Worm (Caenorhabditis elegans) whole organism, L4 larva: ENCODE measurements around the gene F37C12.14.

Experiments
- T20F7.1 ChIP-seq: fragments of 200-800 bp; sonication (Bioruptor generic); optimal IDR thresholded peaks from 2 replicates; lab custom pipeline; 2018; ENCODE audit warnings: mild to moderate bottlenecking, missing genetic modification characterization, missing compliant biosample characterization
- Y5F2A.4 ChIP-seq: fragments of 200-800 bp; sonication (Bioruptor generic); optimal IDR thresholded peaks from 2 replicates; lab custom pipeline; 2018; ENCODE audit warnings: mild to moderate bottlenecking, missing genetic modification characterization, missing compliant biosample characterization
- aha-1 ChIP-seq: fragments of 150-350 bp; peaks from one replicate; lab custom pipeline; 2014; ENCODE audit warnings: missing biosample characterization, missing genetic modification characterization
- ama-1 ChIP-seq: fragments of 150-350 bp; optimal IDR thresholded peaks from 2 replicates; lab custom pipeline; 2014; ENCODE audit warnings: inconsistent platforms, mixed read lengths
- ceh-20 ChIP-seq: fragments of 200-800 bp; sonication (Bioruptor generic); IDR thresholded peaks from 2 replicates; pipeline ENCODE4 v1.3.6; 2022; ENCODE audit warnings: missing genetic modification reagents, missing genetic modification characterization, missing compliant biosample characterization
- daf-16 ChIP-seq, 3 experiments: sonication (generic microtip); optimal IDR thresholded peaks; 2 replicates each; lab custom pipeline; 2016 to 2017; ENCODE audit warnings: missing genetic modification characterization in 3 of 3, missing genetic modification reagents in 3 of 3, mild to moderate bottlenecking in 2 of 3, missing compliant biosample characterization in 2 of 3, missing biosample characterization in 1 of 3, moderate library complexity in 1 of 3
- daf-19 ChIP-seq: fragments of 200-800 bp; sonication (Bioruptor generic); conservative IDR thresholded peaks from 2 replicates; pipeline ENCODE4 v1.3.6; 2022; ENCODE audit warnings: missing genetic modification characterization, missing compliant biosample characterization
- dmd-9 ChIP-seq: fragments of 200-800 bp; sonication (Bioruptor generic); IDR thresholded peaks from 2 replicates; pipeline ENCODE4 v1.3.6; 2022; ENCODE audit warnings: missing genetic modification reagents, missing genetic modification characterization, missing compliant biosample characterization
- dpl-1 ChIP-seq: fragments of 150-350 bp; optimal IDR thresholded peaks from 2 replicates; lab custom pipeline; 2014; ENCODE audit warnings: missing biosample characterization, missing genetic modification reagents, missing genetic modification characterization
- dve-1 ChIP-seq: sonication (generic microtip); optimal IDR thresholded peaks from 2 replicates; lab custom pipeline; 2017; ENCODE audit warnings: antibody characterized with exemption, mild to moderate bottlenecking, missing genetic modification characterization, missing compliant biosample characterization; ENCODE audit not compliant: insufficient read depth
- egl-27 ChIP-seq: sonication (generic microtip); optimal IDR thresholded peaks from 3 replicates; lab custom pipeline; 2017; ENCODE audit warnings: missing biosample characterization, missing genetic modification reagents, missing genetic modification characterization
- fkh-10 ChIP-seq: fragments of 150-350 bp; optimal IDR thresholded peaks from 2 replicates; lab custom pipeline; 2014; ENCODE audit warnings: missing biosample characterization, missing genetic modification reagents, missing genetic modification characterization
- hif-1 ChIP-seq, 2 experiments: sonication (generic microtip); optimal IDR thresholded peaks; 2 replicates each; lab custom pipeline; 2016 to 2017; ENCODE audit warnings: missing compliant biosample characterization in 2 of 2, missing genetic modification characterization in 2 of 2, missing genetic modification reagents in 2 of 2, missing genotype in 2 of 2, mild to moderate bottlenecking in 1 of 2
- hlh-30 ChIP-seq: sonication (generic microtip); optimal IDR thresholded peaks from 2 replicates; lab custom pipeline; 2017; ENCODE audit warnings: antibody characterized with exemption, mild to moderate bottlenecking, missing genetic modification characterization, missing compliant biosample characterization; ENCODE audit not compliant: insufficient read depth
- lin-1 ChIP-seq: fragments of 200-800 bp; sonication (Bioruptor generic); IDR thresholded peaks from 2 replicates; pipeline ENCODE4 v1.3.6; 2022; ENCODE audit warnings: missing genetic modification reagents, missing genetic modification characterization, missing compliant biosample characterization
- lin-13 ChIP-seq: fragments of 150-350 bp; optimal IDR thresholded peaks from 2 replicates; lab custom pipeline; 2014; ENCODE audit warnings: missing biosample characterization, missing genetic modification reagents, missing genetic modification characterization
- lin-29 ChIP-seq: fragments of 200-800 bp; sonication (Bioruptor generic); IDR thresholded peaks from 2 replicates; pipeline ENCODE4 v1.3.6; 2022; ENCODE audit warnings: missing genetic modification reagents, missing genetic modification characterization, missing compliant biosample characterization
- lin-38 ChIP-seq: fragments of 200-800 bp; sonication (Bioruptor generic); IDR thresholded peaks from 2 replicates; pipeline ENCODE4 v1.3.6; 2022; ENCODE audit warnings: missing genetic modification reagents, missing genetic modification characterization, missing compliant biosample characterization
- lin-39 ChIP-seq: fragments of 150-350 bp; optimal IDR thresholded peaks from 2 replicates; lab custom pipeline; 2014; ENCODE audit warnings: missing biosample characterization, missing genetic modification reagents, missing genetic modification characterization
- lir-3 ChIP-seq: sonication (generic microtip); optimal IDR thresholded peaks from 2 replicates; lab custom pipeline; 2016; ENCODE audit warnings: mild to moderate bottlenecking, missing genetic modification characterization, missing compliant biosample characterization
- lsy-2 ChIP-seq, 2 experiments: fragments of 150-350 bp in 1 of 2; sonication (generic microtip) in 1 of 2; optimal IDR thresholded peaks; 2 replicates each; lab custom pipeline; 2014 to 2017; ENCODE audit warnings: missing biosample characterization in 2 of 2, missing genetic modification characterization in 2 of 2
- madf-5 ChIP-seq, 2 experiments: fragments of 200-800 bp; sonication (Bioruptor generic); IDR thresholded peaks; 2 replicates each; pipeline ENCODE4 v1.3.6; 2022; ENCODE audit warnings: missing compliant biosample characterization in 2 of 2, missing genetic modification characterization in 2 of 2
- mdl-1 ChIP-seq, 2 experiments: fragments of 150-350 bp in 1 of 2; sonication (generic microtip) in 1 of 2; optimal IDR thresholded peaks; 2 replicates each; lab custom pipeline; 2014 to 2017; ENCODE audit warnings: missing biosample characterization in 2 of 2, missing genetic modification characterization in 2 of 2
- mep-1 ChIP-seq: fragments of 150-350 bp; sonication (generic microtip); optimal IDR thresholded peaks from 3 replicates; lab custom pipeline; 2014; ENCODE audit warnings: missing biosample characterization, missing genetic modification characterization
- mes-2 ChIP-seq: sonication (generic microtip); optimal IDR thresholded peaks from 2 replicates; lab custom pipeline; 2016; ENCODE audit warnings: missing genotype, mild to moderate bottlenecking, missing genetic modification characterization, missing compliant biosample characterization; ENCODE audit not compliant: poor library complexity, severe bottlenecking
- nhr-11 ChIP-seq: fragments of 150-350 bp; optimal IDR thresholded peaks from 2 replicates; lab custom pipeline; 2014; ENCODE audit warnings: missing biosample characterization, missing genetic modification characterization
- nhr-237 ChIP-seq: sonication (generic microtip); optimal IDR thresholded peaks from 2 replicates; lab custom pipeline; 2017; ENCODE audit warnings: missing biosample characterization, missing genetic modification characterization
- nhr-28 ChIP-seq: fragments of 150-350 bp; optimal IDR thresholded peaks from 2 replicates; lab custom pipeline; 2014; ENCODE audit warnings: missing biosample characterization, missing genetic modification characterization
- nhr-6 ChIP-seq: fragments of 150-350 bp; optimal IDR thresholded peaks from 2 replicates; lab custom pipeline; 2014; ENCODE audit warnings: missing biosample characterization, missing genetic modification characterization
- nhr-77 ChIP-seq: fragments of 150-350 bp; optimal IDR thresholded peaks from 2 replicates; lab custom pipeline; 2014; ENCODE audit warnings: missing biosample characterization, missing genetic modification characterization
- pha-4 ChIP-seq, 2 experiments: fragments of 150-350 bp in 1 of 2; fragments of 200-800 bp in 1 of 2; sonication (Bioruptor generic) in 1 of 2; IDR thresholded peaks in 1 of 2; optimal IDR thresholded peaks in 1 of 2; 2 replicates each; pipeline versions ENCODE4 v1.3.6 to Lab custom; 2014 to 2022; ENCODE audit warnings: missing genetic modification characterization in 2 of 2, missing genetic modification reagents in 2 of 2, missing biosample characterization in 1 of 2, missing compliant biosample characterization in 1 of 2
- pqm-1 ChIP-seq: sonication (generic microtip); optimal IDR thresholded peaks from 2 replicates; lab custom pipeline; 2017; ENCODE audit warnings: missing biosample characterization, missing genetic modification characterization
- set-16 ChIP-seq: fragments of 200-800 bp; sonication (Bioruptor generic); IDR thresholded peaks from 2 replicates; pipeline ENCODE4 v1.3.6; 2022; ENCODE audit warnings: missing genetic modification reagents, missing genetic modification characterization, missing compliant biosample characterization
- unc-130 ChIP-seq: sonication (generic microtip); optimal IDR thresholded peaks from 2 replicates; lab custom pipeline; 2016; ENCODE audit warnings: missing genetic modification reagents, missing genetic modification characterization, missing compliant biosample characterization
- unc-39 ChIP-seq: sonication (generic microtip); optimal IDR thresholded peaks from 2 replicates; lab custom pipeline; 2017; ENCODE audit warnings: missing biosample characterization, missing genetic modification characterization
- vab-7 ChIP-seq: fragments of 200-800 bp; sonication (Bioruptor generic); IDR thresholded peaks from 2 replicates; pipeline ENCODE4 v1.3.6; 2022; ENCODE audit warnings: missing genetic modification reagents, missing genetic modification characterization, missing compliant biosample characterization
- zfp-2 ChIP-seq: sonication (generic microtip); optimal IDR thresholded peaks from 2 replicates; lab custom pipeline; 2016; ENCODE audit warnings: mild to moderate bottlenecking, missing genetic modification characterization, missing compliant biosample characterization
- zfp-3 ChIP-seq: fragments of 200-800 bp; sonication (Bioruptor generic); conservative IDR thresholded peaks from 2 replicates; pipeline ENCODE4 v1.3.6; 2022; ENCODE audit warnings: missing genetic modification reagents, missing genetic modification characterization, missing compliant biosample characterization
- ztf-7 ChIP-seq: fragments of 150-350 bp; optimal IDR thresholded peaks from 2 replicates; lab custom pipeline; 2014; ENCODE audit warnings: missing biosample characterization, missing genetic modification characterization

The F37C12.14 gene

DNA sequence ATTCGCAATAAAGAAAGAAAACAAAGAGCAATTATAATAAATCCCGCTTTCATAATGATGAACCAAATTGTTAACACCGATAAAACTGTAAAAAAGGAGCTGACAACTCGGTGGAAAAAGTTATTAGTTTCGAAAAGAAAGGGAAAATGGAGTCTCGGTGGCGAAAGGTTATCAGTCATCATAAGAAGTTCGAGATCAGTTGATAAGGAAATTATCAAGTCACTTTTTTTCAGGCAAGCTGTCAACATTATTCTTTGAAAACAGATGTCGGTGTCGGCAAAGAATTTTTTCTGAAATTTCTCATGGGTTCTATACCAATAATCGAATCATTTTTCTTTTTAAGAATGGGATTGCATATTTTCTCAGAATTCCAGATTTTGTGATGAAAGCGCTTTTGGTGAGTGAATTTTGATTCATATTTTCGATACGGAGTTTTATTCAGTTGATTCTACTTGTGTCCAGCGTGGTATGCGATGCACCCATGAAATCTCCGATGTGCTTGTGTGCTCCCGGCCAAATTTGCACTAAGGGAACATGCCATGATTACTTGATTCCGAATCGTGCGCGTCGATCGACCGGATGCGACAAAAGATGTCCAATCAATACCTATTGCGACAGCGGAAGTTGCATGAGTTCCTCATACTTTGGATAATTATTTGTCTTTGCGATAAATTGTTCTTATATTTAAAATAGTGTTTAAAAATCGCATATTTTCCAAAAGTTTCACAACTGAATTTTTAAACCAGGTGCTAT, 3.1 kb upstream of the F37C12.14 start, which contains the start of the genes F37C12.21 and F37C12.10 (continued):
- TF ChIP-seq vab-7 (GFP tag; lab: Robert Waterston, UW): no peak
- TF ChIP-seq lin-39 (tag; lab: Kevin White, UChicago): no peak
- TF ChIP-seq pqm-1 (tag; lab: Kevin White, UChicago): peak; percentile 43
- no peak for TF ChIP-seq set-16 (GFP tag; lab: Robert Waterston, UW)
- no peak for TF ChIP-seq ceh-20 (GFP tag; lab: Robert Waterston, UW)
- peak; percentile 27 for TF ChIP-seq nhr-77 (tag; lab: Kevin White, UChicago)
- no peak for TF ChIP-seq madf-5 (GFP tag; IDR thresholded peaks at IDR 0.05; lab: Robert Waterston, UW)
- TF ChIP-seq zfp-3 (GFP tag; lab: Robert Waterston, UW): no peak
- TF ChIP-seq lin-38: peak; percentile 41
- TF ChIP-seq nhr-28 (tag; lab: Kevin White, UChicago): peak; percentile 62
- TF ChIP-seq lin-1 (GFP tag; lab: Robert Waterston, UW): no peak
- no peak for TF ChIP-seq lin-29 (GFP tag; lab: Robert Waterston, UW)
- TF ChIP-seq lir-3: no peak

ce11 chrIII:7184022-7184421, 1.4 kb downstream of the F37C12.14 start, which contains the start of gene yju-2:
Gene yju-2, plus strand, starts transcription at chrIII:7184336.
- peak; percentile 62 for TF ChIP-seq T20F7.1 (GFP tag; lab: Kevin White, UChicago)
- TF ChIP-seq nhr-77 (tag; lab: Kevin White, UChicago): peak; percentile 32
- TF ChIP-seq ztf-7 (tag; lab: Kevin White, UChicago): peak; percentile 18
- peak; percentile 36 for TF ChIP-seq zfp-2 (tag; lab: Kevin White, UChicago)
- no peak for TF ChIP-seq daf-16 (GFP tag; optimal IDR thresholded peaks at IDR 0.05; lab: Kevin White, UChicago)
- TF ChIP-seq daf-16 (tag; optimal IDR thresholded peaks at IDR 0.05; lab: Kevin White, UChicago): peak; percentile 66
- peak; percentile 2 for TF ChIP-seq fkh-10
- no peak for TF ChIP-seq Y5F2A.4 (GFP tag; lab: Kevin White, UChicago)
- TF ChIP-seq aha-1 (tag; lab: Kevin White, UChicago): peak; percentile 42
- TF ChIP-seq dmd-9 (GFP tag; lab: Robert Waterston, UW): no peak
- peak; percentile 8 for TF ChIP-seq unc-130
- no peak for TF ChIP-seq pha-4 (GFP tag; IDR thresholded peaks at IDR 0.05; lab: Robert Waterston, UW)
- peak; percentile 3 for TF ChIP-seq pha-4 (tag; optimal IDR thresholded peaks at IDR 0.05; lab: Kevin White, UChicago)
- no peak for TF ChIP-seq unc-39 (tag; lab: Kevin White, UChicago)
- no peak for TF ChIP-seq egl-27 (tag; lab: Kevin White, UChicago)
- TF ChIP-seq mes-2 (tag; lab: Kevin White, UChicago): peak; percentile 89
- TF ChIP-seq nhr-237 (tag; lab: Kevin White, UChicago): no peak
- peak; percentile 1 for TF ChIP-seq ama-1 (lab: Kevin White, UChicago)
- peak; percentile 86 for TF ChIP-seq lin-38
- peak in 1 of 2 experiments; percentile 47 for TF ChIP-seq hif-1 (tag; optimal IDR thresholded peaks at IDR 0.05; lab: Kevin White, UChicago)
- peak; percentile 55 for TF ChIP-seq dve-1 (tag; lab: Kevin White, UChicago)
- peak; percentile 72 for TF ChIP-seq lin-13 (GFP tag; lab: Kevin White, UChicago)
- peak; percentile 64 for TF ChIP-seq hlh-30 (tag; lab: Kevin White, UChicago)
- TF ChIP-seq daf-19 (GFP tag; lab: Robert Waterston, UW): no peak
- no peak for TF ChIP-seq mdl-1 (tag; optimal IDR thresholded peaks at IDR 0.05; lab: Kevin White, UChicago)
- TF ChIP-seq nhr-28 (tag; lab: Kevin White, UChicago): peak; percentile 11
- peak; percentile 55 for TF ChIP-seq dpl-1 (GFP tag; lab: Kevin White, UChicago)
- peak; percentile 60 for TF ChIP-seq nhr-6 (tag; lab: Kevin White, UChicago)
- peak; percentile 78 for TF ChIP-seq mep-1 (tag; lab: Kevin White, UChicago)
- TF ChIP-seq lsy-2 (tag; optimal IDR thresholded peaks at IDR 0.05; lab: Kevin White, UChicago): peak in 1 of 2 experiments; percentile 86
- peak; percentile 39 for TF ChIP-seq nhr-11
- TF ChIP-seq, all 104 proteins: peak for 22
